Worm (Caenorhabditis elegans): Measurements from ENCODE around the gene F31E3.2.

ce11 chrIII:7020500-7020899 is 46.7 kb downstream of the F31E3.2 start, which contains the start of gene col-8:
- no peak for TF ChIP-seq him-1 (tag; optimal IDR thresholded peaks at IDR 0.05)
- TF ChIP-seq W03F9.2 (tag; optimal IDR thresholded peaks at IDR 0.05), result no peak
- TF ChIP-seq dao-5 (tag; optimal IDR thresholded peaks at IDR 0.05), result no peak
